Fruit fly (Drosophila melanogaster) whole organism, prepupa: ENCODE measurements around the gene Targ3.

ENCODE experiments used
- Blimp-1 ChIP-seq: fragments of 200-800 bp; sonication (Bioruptor generic); optimal IDR thresholded peaks from 3 replicates; lab custom pipeline; 2017; ENCODE audit warnings: missing biosample characterization, missing genetic modification characterization, mild to moderate bottlenecking, moderate library complexity, missing genetic modification reagents
- CG10631 ChIP-seq: fragments of 200-800 bp; sonication (Bioruptor generic); optimal IDR thresholded peaks from 2 replicates; lab custom pipeline; 2016; ENCODE audit warnings: missing biosample characterization, missing genetic modification characterization
- CG10669 ChIP-seq: fragments of 200-800 bp; sonication (Bioruptor generic); optimal IDR thresholded peaks from 3 replicates; lab custom pipeline; 2018; ENCODE audit warnings: missing biosample characterization, mild to moderate bottlenecking, missing genetic modification characterization, moderate library complexity
- CG11294 ChIP-seq: fragments of 200-800 bp; sonication (Bioruptor generic); IDR thresholded peaks from 2 replicates; pipeline ENCODE4 v1.3.6; 2022; ENCODE audit warnings: missing biosample characterization, missing genetic modification characterization
- CG11762 ChIP-seq: fragments of 200-800 bp; sonication (Bioruptor generic); optimal IDR thresholded peaks from 3 replicates; lab custom pipeline; 2016; ENCODE audit warnings: missing biosample characterization, missing genetic modification characterization; ENCODE audit not compliant: insufficient read depth
- CG11902 ChIP-seq: fragments of 200-800 bp; sonication (Bioruptor generic); optimal IDR thresholded peaks from 3 replicates; lab custom pipeline; 2016; ENCODE audit warnings: missing biosample characterization, missing genetic modification characterization
- CG15336 ChIP-seq: fragments of 200-800 bp; sonication (Bioruptor generic); IDR thresholded peaks from 2 replicates; pipeline ENCODE4 v1.3.6; 2022; ENCODE audit warnings: missing biosample characterization, missing genetic modification characterization
- CG16779 ChIP-seq: fragments of 200-800 bp; sonication (Bioruptor generic); optimal IDR thresholded peaks from 3 replicates; lab custom pipeline; 2017; ENCODE audit warnings: missing biosample characterization, mild to moderate bottlenecking, missing genetic modification characterization
- CG3032 ChIP-seq: fragments of 200-800 bp; optimal IDR thresholded peaks from 2 replicates; lab custom pipeline; 2019; ENCODE audit warnings: missing biosample characterization, mild to moderate bottlenecking, missing genetic modification characterization, moderate library complexity
- CG31627 ChIP-seq: fragments of 200-800 bp; sonication (Bioruptor generic); optimal IDR thresholded peaks from 3 replicates; lab custom pipeline; 2016; ENCODE audit warnings: missing biosample characterization, missing genetic modification characterization
- CG34406 ChIP-seq: fragments of 200-800 bp; sonication (Bioruptor generic); optimal IDR thresholded peaks from 3 replicates; lab custom pipeline; 2016; ENCODE audit warnings: missing biosample characterization, missing genetic modification characterization
- CG3919 ChIP-seq: fragments of 200-800 bp; sonication (Bioruptor generic); optimal IDR thresholded peaks from 3 replicates; lab custom pipeline; 2016; ENCODE audit warnings: missing biosample characterization, missing genetic modification characterization
- CG4318 ChIP-seq: fragments of 200-800 bp; sonication (Bioruptor generic); optimal IDR thresholded peaks from 3 replicates; lab custom pipeline; 2017; ENCODE audit warnings: missing biosample characterization, mild to moderate bottlenecking, missing genetic modification characterization
- CG6163 ChIP-seq: fragments of 200-800 bp; sonication (Bioruptor generic); IDR thresholded peaks from 3 replicates; pipeline ENCODE4 v1.3.6; 2022; ENCODE audit warnings: missing biosample characterization, missing genetic modification characterization
- CG6276 ChIP-seq: fragments of 200-800 bp; sonication (Bioruptor generic); optimal IDR thresholded peaks from 2 replicates; lab custom pipeline; 2017; ENCODE audit warnings: missing biosample characterization, mild to moderate bottlenecking, missing genetic modification characterization
- CG6792 ChIP-seq: fragments of 200-800 bp; sonication (Bioruptor generic); optimal IDR thresholded peaks from 3 replicates; lab custom pipeline; 2016; ENCODE audit warnings: missing biosample characterization, missing genetic modification characterization
- CG6808 ChIP-seq: fragments of 200-800 bp; sonication (Bioruptor generic); optimal IDR thresholded peaks from 3 replicates; lab custom pipeline; 2017; ENCODE audit warnings: missing biosample characterization, missing genetic modification characterization, mild to moderate bottlenecking, moderate library complexity, missing genetic modification reagents
- CG6854 ChIP-seq: fragments of 200-800 bp; sonication (Bioruptor generic); optimal IDR thresholded peaks from 2 replicates; lab custom pipeline; 2017; ENCODE audit warnings: missing biosample characterization, mild to moderate bottlenecking, missing genetic modification characterization
- CG7368 ChIP-seq: fragments of 200-800 bp; sonication (Bioruptor generic); optimal IDR thresholded peaks from 3 replicates; lab custom pipeline; 2016; ENCODE audit warnings: missing biosample characterization, missing genetic modification characterization
- CG8319 ChIP-seq: fragments of 200-800 bp; sonication (Bioruptor generic); optimal IDR thresholded peaks from 3 replicates; lab custom pipeline; 2016; ENCODE audit warnings: missing biosample characterization, missing genetic modification characterization
- CG8632 ChIP-seq: fragments of 200-800 bp; sonication (Bioruptor generic); optimal IDR thresholded peaks from 3 replicates; lab custom pipeline; 2016; ENCODE audit warnings: missing biosample characterization, missing genetic modification characterization
- CG9139 ChIP-seq: fragments of 200-800 bp; sonication (Bioruptor generic); optimal IDR thresholded peaks from 3 replicates; lab custom pipeline; 2017; ENCODE audit warnings: missing biosample characterization, mild to moderate bottlenecking, missing genetic modification characterization
- Eip75B ChIP-seq: fragments of 200-800 bp; sonication (Bioruptor generic); optimal IDR thresholded peaks from 3 replicates; lab custom pipeline; 2016; ENCODE audit warnings: missing biosample characterization, missing genetic modification characterization
- Eip78C ChIP-seq: fragments of 200-800 bp; sonication (Bioruptor generic); peaks from one replicate; lab custom pipeline; 2016; ENCODE audit warnings: missing biosample characterization, missing genetic modification characterization
- Eip93F ChIP-seq: fragments of 200-800 bp; sonication (Bioruptor generic); optimal IDR thresholded peaks from 2 replicates; lab custom pipeline; 2016; ENCODE audit warnings: missing biosample characterization, mild to moderate bottlenecking, missing genetic modification characterization
- Ets21C ChIP-seq: fragments of 200-800 bp; sonication (Bioruptor generic); optimal IDR thresholded peaks from 3 replicates; lab custom pipeline; 2016; ENCODE audit warnings: missing biosample characterization, missing genetic modification characterization
- Ets96B ChIP-seq: fragments of 200-800 bp; optimal IDR thresholded peaks from 2 replicates; lab custom pipeline; 2019; ENCODE audit warnings: missing biosample characterization, mild to moderate bottlenecking, missing genetic modification characterization, moderate library complexity
- Gug ChIP-seq: fragments of 200-800 bp; sonication (Bioruptor generic); IDR thresholded peaks from 2 replicates; pipeline ENCODE4 v1.3.6; 2022; ENCODE audit warnings: missing biosample characterization, missing genetic modification characterization
- Hr38 ChIP-seq: sonication (Bioruptor generic); optimal IDR thresholded peaks from 2 replicates; lab custom pipeline; 2016; ENCODE audit warnings: missing biosample characterization, missing genetic modification characterization
- Hr4 ChIP-seq: fragments of 200-800 bp; sonication (Bioruptor generic); optimal IDR thresholded peaks from 3 replicates; lab custom pipeline; 2016; ENCODE audit warnings: missing biosample characterization, missing genetic modification characterization
- Lpt ChIP-seq: fragments of 200-800 bp; sonication (Bioruptor generic); optimal IDR thresholded peaks from 3 replicates; lab custom pipeline; 2016; ENCODE audit warnings: missing biosample characterization, missing genetic modification characterization
- Met ChIP-seq: fragments of 200-800 bp; sonication (Bioruptor generic); optimal IDR thresholded peaks from 3 replicates; lab custom pipeline; 2016; ENCODE audit warnings: missing biosample characterization, missing genetic modification characterization
- OdsH ChIP-seq: fragments of 200-800 bp; sonication (Bioruptor generic); optimal IDR thresholded peaks from 3 replicates; lab custom pipeline; 2016; ENCODE audit warnings: missing biosample characterization, missing genetic modification characterization
- Smox ChIP-seq: fragments of 200-800 bp; sonication (Bioruptor generic); optimal IDR thresholded peaks from 3 replicates; lab custom pipeline; 2016; ENCODE audit warnings: missing biosample characterization, missing genetic modification characterization
- Sox15 ChIP-seq: fragments of 200-800 bp; sonication (Bioruptor generic); optimal IDR thresholded peaks from 3 replicates; lab custom pipeline; 2016; ENCODE audit warnings: missing biosample characterization, missing genetic modification characterization
- acj6 ChIP-seq: fragments of 200-800 bp; sonication (Bioruptor generic); optimal IDR thresholded peaks from 3 replicates; lab custom pipeline; 2016; ENCODE audit warnings: missing biosample characterization, missing genetic modification characterization
- cyc ChIP-seq: fragments of 200-800 bp; sonication (Bioruptor generic); optimal IDR thresholded peaks from 3 replicates; lab custom pipeline; 2016; ENCODE audit warnings: missing biosample characterization, missing genetic modification characterization
- dac ChIP-seq: fragments of 200-800 bp; sonication (Bioruptor generic); optimal IDR thresholded peaks from 2 replicates; lab custom pipeline; 2017; ENCODE audit warnings: missing biosample characterization, mild to moderate bottlenecking, missing genetic modification characterization
- dsx ChIP-seq: fragments of 200-800 bp; optimal IDR thresholded peaks from 3 replicates; lab custom pipeline; 2019; ENCODE audit warnings: missing biosample characterization, mild to moderate bottlenecking, missing genetic modification characterization, moderate library complexity; ENCODE audit not compliant: poor library complexity, severe bottlenecking
- eg ChIP-seq: fragments of 200-800 bp; sonication (Bioruptor generic); IDR thresholded peaks from 3 replicates; pipeline ENCODE4 v1.3.6; 2022; ENCODE audit warnings: missing biosample characterization, missing genetic modification characterization
- esn ChIP-seq: fragments of 200-800 bp; sonication (Bioruptor generic); optimal IDR thresholded peaks from 2 replicates; lab custom pipeline; 2016; ENCODE audit warnings: missing biosample characterization, mild to moderate bottlenecking, missing genetic modification characterization, moderate library complexity
- fd85E ChIP-seq: fragments of 200-800 bp; sonication (Bioruptor generic); optimal IDR thresholded peaks from 3 replicates; lab custom pipeline; 2016; ENCODE audit warnings: missing biosample characterization, missing genetic modification characterization
- lz ChIP-seq: fragments of 200-800 bp; sonication (Bioruptor generic); optimal IDR thresholded peaks from 3 replicates; lab custom pipeline; 2016; ENCODE audit warnings: missing biosample characterization, missing genetic modification characterization
- net ChIP-seq: fragments of 200-800 bp; sonication (Bioruptor generic); optimal IDR thresholded peaks from 3 replicates; lab custom pipeline; 2016; ENCODE audit warnings: missing biosample characterization, missing genetic modification characterization
- pdm3 ChIP-seq: fragments of 200-800 bp; sonication (Bioruptor generic); optimal IDR thresholded peaks from 3 replicates; lab custom pipeline; 2016; ENCODE audit warnings: missing biosample characterization, missing genetic modification characterization
- salr ChIP-seq, 2 experiments: fragments of 200-800 bp; sonication (Bioruptor generic); optimal IDR thresholded peaks; 3 replicates each; lab custom pipeline; 2016 to 2018; ENCODE audit warnings: missing biosample characterization in 2 of 2, missing genetic modification characterization in 2 of 2, mild to moderate bottlenecking in 1 of 2
- spab ChIP-seq: fragments of 200-800 bp; sonication (Bioruptor generic); optimal IDR thresholded peaks from 2 replicates; lab custom pipeline; 2017; ENCODE audit warnings: missing biosample characterization, mild to moderate bottlenecking, missing genetic modification characterization, missing genetic modification reagents
- ss ChIP-seq, 2 experiments: fragments of 200-800 bp; sonication (Bioruptor generic); optimal IDR thresholded peaks; 2 replicates in 1 of 2; 3 replicates in 1 of 2; lab custom pipeline; 2017 to 2018; ENCODE audit warnings: mild to moderate bottlenecking in 2 of 2, missing biosample characterization in 2 of 2, missing genetic modification characterization in 2 of 2, moderate library complexity in 1 of 2
- svp ChIP-seq: fragments of 200-800 bp; sonication (Bioruptor generic); peaks from one replicate; lab custom pipeline; 2016; ENCODE audit warnings: missing biosample characterization, missing genetic modification characterization

Gene Targ3

dm6 chr3L:21242958-21243357 lies 46.3 kb downstream of the Targ3 start:
- TF ChIP-seq Hr38 (no peak), ss (GFP tag; optimal IDR thresholded peaks at IDR 0.05; lab: Kevin White, UChicago) (no peak), dsx (GFP tag; lab: Kevin White, UChicago) (no peak), OdsH (GFP tag; lab: Kevin White, UChicago) (no peak), Blimp-1 (GFP tag; lab: Kevin White, UChicago) (no peak), pdm3 (GFP tag; lab: Kevin White, UChicago) (no peak), CG3032 (no peak), Smox (GFP tag; lab: Kevin White, UChicago) (no peak), CG6276 (GFP tag; lab: Kevin White, UChicago) (no peak), CG11902 (GFP tag; lab: Kevin White, UChicago) (no peak), CG6854 (GFP tag; lab: Kevin White, UChicago) (no peak)

- TF ChIP-seq spab (GFP tag; lab: Kevin White, UChicago) (peak; percentile 22), CG34406 (no peak), CG11762 (GFP tag; lab: Kevin White, UChicago) (peak; percentile 11), CG6808 (GFP tag; lab: Kevin White, UChicago) (no peak), cyc (GFP tag; lab: Kevin White, UChicago) (no peak), Met (GFP tag; lab: Kevin White, UChicago) (no peak), CG3032 (peak; percentile 55), lz (GFP tag; lab: Kevin White, UChicago) (no peak), svp (GFP tag; lab: Kevin White, UChicago) (peak; percentile 59), Eip75B (GFP tag; lab: Kevin White, UChicago) (peak; percentile 33), OdsH (GFP tag; lab: Kevin White, UChicago) (peak; percentile 7), CG3919 (GFP tag; lab: Kevin White, UChicago) (no peak), net (GFP tag; lab: Kevin White, UChicago) (no peak), dac (GFP tag; lab: Kevin White, UChicago) (no peak), CG31627 (GFP tag; lab: Kevin White, UChicago) (no peak), Sox15 (GFP tag; lab: Kevin White, UChicago) (no peak), CG6163 (no peak), CG4318 (GFP tag; lab: Kevin White, UChicago) (no peak), CG8632 (GFP tag; lab: Kevin White, UChicago) (no peak), CG6276 (GFP tag; lab: Kevin White, UChicago) (peak; percentile 2), CG8319 (no peak), Blimp-1 (GFP tag; lab: Kevin White, UChicago) (no peak), CG10669 (GFP tag; lab: Kevin White, UChicago) (no peak), Hr38 (no peak), Gug (no peak), Eip78C (GFP tag; lab: Kevin White, UChicago) (peak; percentile 73), Eip93F (no peak), ss (GFP tag; optimal IDR thresholded peaks at IDR 0.05; lab: Kevin White, UChicago) (no peak), salr (GFP tag; optimal IDR thresholded peaks at IDR 0.05; lab: Kevin White, UChicago) (no peak), Ets96B (peak; percentile 63), CG16779 (tag; lab: Kevin White, UChicago) (no peak), Smox (GFP tag; lab: Kevin White, UChicago) (no peak), CG7368 (GFP tag; lab: Kevin White, UChicago) (no peak), Ets21C (GFP tag; lab: Kevin White, UChicago) (no peak), CG10631 (GFP tag; lab: Kevin White, UChicago) (peak; percentile 16), eg (no peak), acj6 (GFP tag; lab: Kevin White, UChicago) (no peak), Hr4 (no peak), CG11902 (GFP tag; lab: Kevin White, UChicago) (no peak), CG6854 (GFP tag; lab: Kevin White, UChicago) (no peak), CG9139 (GFP tag; lab: Kevin White, UChicago) (no peak), dsx (GFP tag; lab: Kevin White, UChicago) (no peak), CG6792 (GFP tag; lab: Kevin White, UChicago) (no peak), esn (GFP tag; lab: Kevin White, UChicago) (no peak), fd85E (GFP tag; lab: Kevin White, UChicago) (no peak), Lpt (GFP tag; lab: Kevin White, UChicago) (no peak), CG11294 (no peak), CG15336 (GFP tag; lab: Robert Waterston, UW) (0 out of 2 replicates have a peak, but pooled peaks have one; percentile 27)
These were observed 46.8 kb downstream of the Targ3 start for dm6 chr3L:21243417-21243816.
